Worm (Caenorhabditis elegans): ENCODE data around the gene C46A5.1.

C46A5.1 gene

ce11 chrIV:7812709-7813108 lies 49.0 kb downstream of the C46A5.1 start, which contains the start of gene zgpa-1:
Gene zgpa-1, minus strand, starts transcription at chrIV:7812809.
- TF ChIP-seq aha-1 (tag) (peak; percentile 88), skn-1 (tag; optimal IDR thresholded peaks at IDR 0.05) (no peak), dpl-1 (GFP tag; optimal IDR thresholded peaks at IDR 0.05) (no peak), ceh-44 (GFP tag; IDR thresholded peaks at IDR 0.05) (no peak), saeg-2 (GFP tag; IDR thresholded peaks at IDR 0.05) (no peak), dve-1 (tag; optimal IDR thresholded peaks at IDR 0.05; ENCODE audit: insufficient read depth) (peak; percentile 2)

DNA sequence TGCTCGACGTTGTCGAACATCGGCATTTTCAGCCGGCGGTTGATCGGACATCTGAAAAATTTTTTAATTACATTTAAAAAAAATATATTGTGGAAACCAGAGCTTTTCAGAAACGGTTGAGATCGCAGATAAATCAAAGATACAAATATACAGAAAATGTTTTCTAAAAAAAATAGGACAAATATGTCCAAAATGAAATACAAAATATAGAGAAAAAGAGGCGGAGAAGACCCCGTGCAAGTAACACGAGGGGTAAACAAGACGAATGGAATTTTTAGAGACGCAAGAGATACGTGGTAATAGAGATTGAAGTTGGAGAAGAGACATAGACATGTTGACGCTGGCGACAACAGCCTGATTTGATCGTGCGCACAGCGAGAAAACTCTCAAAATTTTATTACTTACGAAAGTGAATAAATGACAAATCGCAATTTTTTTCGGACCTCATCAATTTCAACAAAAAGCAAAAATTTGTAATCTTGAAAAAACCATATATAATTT lies 52.0 kb downstream of the C46A5.1 start, which contains the start of gene cdgs-1:
Gene cdgs-1 (minus strand): TSS at position 51 of the 501 bp plus-strand sequence.
- TF ChIP-seq vab-7 (GFP tag; IDR thresholded peaks at IDR 0.05) (no peak), Y75B8A.6 (GFP tag; IDR thresholded peaks at IDR 0.05) (no peak), nhr-48 (tag; optimal IDR thresholded peaks at IDR 0.05) (no peak), lin-39 (tag; optimal IDR thresholded peaks at IDR 0.05) (no peak), mxl-2 (GFP tag; conservative IDR thresholded peaks at IDR 0.05) (no peak), zag-1 (tag; optimal IDR thresholded peaks at IDR 0.05) (no peak), F10B5.3 (tag; optimal IDR thresholded peaks at IDR 0.05) (no peak), rbr-2 (tag; optimal IDR thresholded peaks at IDR 0.05) (peak; percentile 42), mdl-1 (tag; optimal IDR thresholded peaks at IDR 0.05) (peak; percentile 59 to 90), daf-12 (tag; optimal IDR thresholded peaks at IDR 0.05) (no peak), ceh-28 (tag; optimal IDR thresholded peaks at IDR 0.05) (no peak), nhr-6 (tag; optimal IDR thresholded peaks at IDR 0.05) (no peak), php-3 (GFP tag; IDR thresholded peaks at IDR 0.05) (no peak), F44E2.7 (GFP tag; IDR thresholded peaks at IDR 0.05) (no peak), ceh-82 (tag; optimal IDR thresholded peaks at IDR 0.05) (no peak), set-16 (GFP tag; IDR thresholded peaks at IDR 0.05) (no peak), zfp-3 (GFP tag; conservative IDR thresholded peaks at IDR 0.05) (no peak), pqm-1 (tag; optimal IDR thresholded peaks at IDR 0.05) (no peak), lin-1 (GFP tag; IDR thresholded peaks at IDR 0.05) (no peak), mdt-29 (GFP tag; IDR thresholded peaks at IDR 0.05) (no peak), Y48G9A.11 (GFP tag; IDR thresholded peaks at IDR 0.05) (no peak), ceh-62 (tag; optimal IDR thresholded peaks at IDR 0.05) (no peak), F49E8.2 (tag; optimal IDR thresholded peaks at IDR 0.05; ENCODE audit: borderline replicate concordance) (no peak), dmd-8 (GFP tag; IDR thresholded peaks at IDR 0.05) (no peak), ctbp-1 (GFP tag; IDR thresholded peaks at IDR 0.05) (peak; percentile 23; the same call in 1 of the 2 replicates), ceh-20 (GFP tag; IDR thresholded peaks at IDR 0.05) (no peak), spr-3 (GFP tag; optimal IDR thresholded peaks at IDR 0.05) (no peak), ces-1 (GFP tag; optimal IDR thresholded peaks at IDR 0.05) (peak; percentile 40), zip-2 (tag; optimal IDR thresholded peaks at IDR 0.05) (no peak), unc-62 (GFP tag; optimal IDR thresholded peaks at IDR 0.05 in 1 of 2) (no peak), unc-62 (tag; optimal IDR thresholded peaks at IDR 0.05) (no peak), R02D3.7 (tag; optimal IDR thresholded peaks at IDR 0.05) (no peak), unc-39 (tag; optimal IDR thresholded peaks at IDR 0.05) (no peak), jun-1 (tag; optimal IDR thresholded peaks at IDR 0.05) (no peak), tag-97 (GFP tag; IDR thresholded peaks at IDR 0.05) (no peak), ceh-44 (GFP tag; IDR thresholded peaks at IDR 0.05) (no peak), F26F4.8 (GFP tag; conservative IDR thresholded peaks at IDR 0.05) (no peak), spr-1 (tag; optimal IDR thresholded peaks at IDR 0.05) (no peak), nhr-77 (tag; optimal IDR thresholded peaks at IDR 0.05) (peak; percentile 38), pha-4 (GFP tag; IDR thresholded peaks at IDR 0.05) (no peak), pha-4 (tag; optimal IDR thresholded peaks at IDR 0.05) (peak; percentile 26), T20F7.1 (GFP tag; optimal IDR thresholded peaks at IDR 0.05) (no peak), madf-5 (GFP tag; IDR thresholded peaks at IDR 0.05) (no peak), daf-16 (GFP tag; optimal IDR thresholded peaks at IDR 0.05) (no peak), daf-16 (tag; optimal IDR thresholded peaks at IDR 0.05) (peak; percentile 94), saeg-2 (GFP tag; IDR thresholded peaks at IDR 0.05) (no peak), lin-13 (GFP tag; optimal IDR thresholded peaks at IDR 0.05) (no peak), zip-11 (GFP tag; IDR thresholded peaks at IDR 0.05) (no peak)
